Fruit fly (Drosophila melanogaster): ENCODE measurements around the gene Mhcl.
A peak's percentile ranks its signal among the peaks of the same experiment; 100 is the strongest.

The Mhcl gene

dm6 chr3R:16097661-16098329 is 766 bp downstream of the Mhcl start (continued):
- TF ChIP-seq chn (GFP tag; optimal IDR thresholded peaks at IDR 0.05) (peak; percentile 76), CG13894 (tag; optimal IDR thresholded peaks at IDR 0.05) (no peak), Jarid2 (GFP tag; optimal IDR thresholded peaks at IDR 0.05) (peak; percentile 44), Hr39 (optimal IDR thresholded peaks at IDR 0.05) (no peak), Nf-YB (GFP tag; optimal IDR thresholded peaks at IDR 0.05) (peak; percentile 47), CG13775 (GFP tag; optimal IDR thresholded peaks at IDR 0.05) (peak; percentile 56), Rx (GFP tag; IDR thresholded peaks at IDR 0.05) (no peak), knrl (GFP tag; IDR thresholded peaks at IDR 0.05; ENCODE audit: partially characterized antibody) (peak; percentile 45; the same call in 2 of the 3 replicates), tio (GFP tag; optimal IDR thresholded peaks at IDR 0.05) (peak; percentile 20), CG17568 (GFP tag; optimal IDR thresholded peaks at IDR 0.05) (peak; percentile 4), Gug (GFP tag; IDR thresholded peaks at IDR 0.05) (peak; percentile 75), Dek (tag; optimal IDR thresholded peaks at IDR 0.05) (peak; percentile 6), lola (GFP tag; optimal IDR thresholded peaks at IDR 0.05) (peak in 1 of 3 experiments; percentile 92), Bgb (GFP tag; IDR thresholded peaks at IDR 0.05; ENCODE audit: partially characterized antibody) (0 out of 2 replicates have a peak, but pooled peaks have one; percentile 18), CG10959 (GFP tag; IDR thresholded peaks at IDR 0.05) (peak; percentile 92), CG7556 (GFP tag; optimal IDR thresholded peaks at IDR 0.05) (peak; percentile 53), Ets97D (GFP tag; optimal IDR thresholded peaks at IDR 0.05) (peak; percentile 44), chinmo (GFP tag; IDR thresholded peaks at IDR 0.05; ENCODE audit: partially characterized antibody) (no peak), ken (GFP tag; IDR thresholded peaks at IDR 0.05) (peak; percentile 79), CG34224 (GFP tag; IDR thresholded peaks at IDR 0.05; ENCODE audit: partially characterized antibody) (no peak), pzg (GFP tag; optimal IDR thresholded peaks at IDR 0.05) (no peak), CG3838 (GFP tag; optimal IDR thresholded peaks at IDR 0.05) (no peak), tgo (GFP tag; IDR thresholded peaks at IDR 0.05) (peak; percentile 81), CG9932 (GFP tag; IDR thresholded peaks at IDR 0.05) (0 out of 2 replicates have a peak, but pooled peaks have one; percentile 24), CG12071 (GFP tag; optimal IDR thresholded peaks at IDR 0.05) (peak; percentile 24), dmrt99B (tag; optimal IDR thresholded peaks at IDR 0.05) (peak; percentile 85), CG12104 (GFP tag; optimal IDR thresholded peaks at IDR 0.05) (peak; percentile 27), CG11560 (tag; IDR thresholded peaks at IDR 0.05) (peak; percentile 49; the same call in 1 of the 3 replicates), CG1792 (GFP tag; optimal IDR thresholded peaks at IDR 0.05) (peak; percentile 50), HLH4C (GFP tag; IDR thresholded peaks at IDR 0.05; ENCODE audit: partially characterized antibody) (no peak), lov (optimal IDR thresholded peaks at IDR 0.05) (no peak), lov (GFP tag; IDR thresholded peaks at IDR 0.05) (peak; percentile 72; the same call in 2 of the 3 replicates), CG3281 (GFP tag; optimal IDR thresholded peaks at IDR 0.05) (peak; percentile 32), CG3995 (GFP tag; optimal IDR thresholded peaks at IDR 0.05) (no peak), CG6689 (GFP tag; IDR thresholded peaks at IDR 0.05) (peak; percentile 85), CG2129 (GFP tag; IDR thresholded peaks at IDR 0.05; ENCODE audit: partially characterized antibody) (no peak), wor (GFP tag; IDR thresholded peaks at IDR 0.05) (peak; percentile 60), Hmr (GFP tag; optimal IDR thresholded peaks at IDR 0.05) (no peak), ab (GFP tag; optimal IDR thresholded peaks at IDR 0.05) (no peak), grau (tag; optimal IDR thresholded peaks at IDR 0.05) (peak; percentile 73), Doc3 (GFP tag; IDR thresholded peaks at IDR 0.05; ENCODE audit: partially characterized antibody) (no peak), pita (GFP tag; optimal IDR thresholded peaks at IDR 0.05) (no peak), NfI (GFP tag; optimal IDR thresholded peaks at IDR 0.05) (peak; percentile 52), CG4707 (GFP tag; optimal IDR thresholded peaks at IDR 0.05) (peak; percentile 18), Bteb2 (GFP tag; optimal IDR thresholded peaks at IDR 0.05) (peak; percentile 26), slou (GFP tag; optimal IDR thresholded peaks at IDR 0.05) (no peak), Atf6 (GFP tag; IDR thresholded peaks at IDR 0.05) (0 out of 2 replicates have a peak, but pooled peaks have one; percentile 34), CG8944 (GFP tag; optimal IDR thresholded peaks at IDR 0.05) (peak; percentile 79), sob (GFP tag; IDR thresholded peaks at IDR 0.05) (peak; percentile 73; the same call in 1 of the 2 replicates)
